Fruit fly (Drosophila melanogaster) whole organism, adult: ENCODE data around the gene gny.

Source experiments
- CG11617 ChIP-seq: fragments of 200-800 bp; sonication (Bioruptor generic); optimal IDR thresholded peaks from 2 replicates; lab custom pipeline; 2017; ENCODE audit warnings: mild to moderate bottlenecking, missing biosample characterization, missing genetic modification reagents, missing genetic modification characterization
- CG12768 ChIP-seq: fragments of 200-800 bp; sonication (Bioruptor generic); optimal IDR thresholded peaks from 2 replicates; lab custom pipeline; 2017; ENCODE audit warnings: missing biosample characterization, missing genetic modification characterization, mild to moderate bottlenecking, moderate library complexity, missing genetic modification reagents
- CG14711 ChIP-seq: fragments of 200-800 bp; sonication (Bioruptor generic); optimal IDR thresholded peaks from 2 replicates; lab custom pipeline; 2018; ENCODE audit warnings: missing biosample characterization, mild to moderate bottlenecking, missing genetic modification characterization, moderate library complexity
- CG1620 ChIP-seq: fragments of 200-800 bp; sonication (Bioruptor generic); optimal IDR thresholded peaks from 2 replicates; lab custom pipeline; 2016; ENCODE audit warnings: missing biosample characterization, missing genetic modification characterization
- CG33017 ChIP-seq: fragments of 200-800 bp; sonication (Bioruptor generic); optimal IDR thresholded peaks from 2 replicates; lab custom pipeline; 2018; ENCODE audit warnings: missing biosample characterization, mild to moderate bottlenecking, missing genetic modification characterization, moderate library complexity
- CG5204 ChIP-seq: fragments of 200-800 bp; sonication (Bioruptor generic); optimal IDR thresholded peaks from 2 replicates; lab custom pipeline; 2016; ENCODE audit warnings: missing biosample characterization, missing genetic modification characterization
- CG7045 ChIP-seq: fragments of 200-800 bp; sonication (Bioruptor generic); optimal IDR thresholded peaks from 2 replicates; lab custom pipeline; 2017; ENCODE audit warnings: missing biosample characterization, mild to moderate bottlenecking, missing genetic modification characterization
- CG7101 ChIP-seq: fragments of 200-800 bp; sonication (Bioruptor generic); optimal IDR thresholded peaks from 2 replicates; lab custom pipeline; 2018; ENCODE audit warnings: missing biosample characterization, mild to moderate bottlenecking, missing genetic modification characterization, moderate library complexity
- Clk ChIP-seq: fragments of 200-800 bp; sonication (Bioruptor generic); optimal IDR thresholded peaks from 2 replicates; lab custom pipeline; 2017; ENCODE audit warnings: missing biosample characterization, missing genetic modification characterization
- Crg-1 ChIP-seq: fragments of 200-800 bp; sonication (Bioruptor generic); optimal IDR thresholded peaks from 2 replicates; lab custom pipeline; 2016; ENCODE audit warnings: missing biosample characterization, missing genetic modification characterization
- Hr96 ChIP-seq: fragments of 200-800 bp; sonication (Bioruptor generic); optimal IDR thresholded peaks from 2 replicates; lab custom pipeline; 2016; ENCODE audit warnings: missing biosample characterization, missing genetic modification characterization
- Mnt ChIP-seq: fragments of 200-800 bp; sonication (Bioruptor generic); optimal IDR thresholded peaks from 2 replicates; lab custom pipeline; 2016; ENCODE audit warnings: missing biosample characterization, mild to moderate bottlenecking, missing genetic modification characterization
- bab1 ChIP-seq: fragments of 200-800 bp; sonication (Bioruptor generic); optimal IDR thresholded peaks from 3 replicates; lab custom pipeline; 2019; ENCODE audit warnings: missing biosample characterization, mild to moderate bottlenecking, missing genetic modification characterization, moderate library complexity
- cic ChIP-seq: fragments of 200-800 bp; sonication (Bioruptor generic); optimal IDR thresholded peaks from 2 replicates; lab custom pipeline; 2017; ENCODE audit warnings: missing biosample characterization, mild to moderate bottlenecking, missing genetic modification characterization, moderate library complexity
- cnc ChIP-seq, 2 experiments: fragments of >200 bp; optimal IDR thresholded peaks; 2 replicates each; lab custom pipeline; 2017
- kay ChIP-seq: fragments of 200-800 bp; sonication (Bioruptor generic); peaks from one replicate; lab custom pipeline; 2016; ENCODE audit warnings: missing biosample characterization, missing genetic modification characterization, borderline replicate concordance
- ovo ChIP-seq: fragments of 200-800 bp; sonication (Bioruptor generic); optimal IDR thresholded peaks from 2 replicates; lab custom pipeline; 2016; ENCODE audit warnings: missing biosample characterization, missing genetic modification characterization
- pad ChIP-seq: fragments of 200-800 bp; sonication (Bioruptor generic); optimal IDR thresholded peaks from 3 replicates; lab custom pipeline; 2017; ENCODE audit warnings: missing biosample characterization, missing genetic modification characterization, mild to moderate bottlenecking, moderate library complexity, missing genetic modification reagents
- tj ChIP-seq: fragments of 200-800 bp; sonication (Bioruptor generic); optimal IDR thresholded peaks from 3 replicates; lab custom pipeline; 2017; ENCODE audit warnings: missing biosample characterization, mild to moderate bottlenecking, missing genetic modification characterization, moderate library complexity
- toe ChIP-seq: fragments of 200-800 bp; sonication (Bioruptor generic); optimal IDR thresholded peaks from 2 replicates; lab custom pipeline; 2016; ENCODE audit warnings: missing biosample characterization, missing genetic modification characterization

The gny gene

DNA sequence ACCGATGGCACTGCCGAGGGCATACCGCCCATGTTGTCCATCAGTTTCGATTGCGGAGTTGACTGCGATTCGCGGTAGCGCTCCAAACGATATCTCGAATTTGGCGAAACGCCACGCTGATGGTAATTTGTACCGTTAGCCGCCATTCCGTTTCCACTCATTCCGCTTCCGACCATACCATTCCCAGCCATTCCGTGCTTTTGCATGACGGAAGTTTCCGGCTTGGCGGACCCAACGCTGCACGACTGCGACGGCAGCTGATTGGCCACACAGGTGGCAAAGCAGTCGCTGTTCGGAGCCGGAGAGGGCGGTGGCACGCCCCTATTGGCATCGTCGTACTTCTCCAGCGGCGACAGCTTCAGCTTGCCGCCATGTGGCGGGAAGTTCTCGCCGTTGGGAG lies 7.6 kb upstream of the gny start:
- TF ChIP-seq Clk (GFP tag; lab: Kevin White, UChicago) (no peak), CG1620 (no peak), CG12768 (GFP tag; lab: Kevin White, UChicago) (no peak), CG7101 (tag; lab: Kevin White, UChicago) (no peak)

DNA sequence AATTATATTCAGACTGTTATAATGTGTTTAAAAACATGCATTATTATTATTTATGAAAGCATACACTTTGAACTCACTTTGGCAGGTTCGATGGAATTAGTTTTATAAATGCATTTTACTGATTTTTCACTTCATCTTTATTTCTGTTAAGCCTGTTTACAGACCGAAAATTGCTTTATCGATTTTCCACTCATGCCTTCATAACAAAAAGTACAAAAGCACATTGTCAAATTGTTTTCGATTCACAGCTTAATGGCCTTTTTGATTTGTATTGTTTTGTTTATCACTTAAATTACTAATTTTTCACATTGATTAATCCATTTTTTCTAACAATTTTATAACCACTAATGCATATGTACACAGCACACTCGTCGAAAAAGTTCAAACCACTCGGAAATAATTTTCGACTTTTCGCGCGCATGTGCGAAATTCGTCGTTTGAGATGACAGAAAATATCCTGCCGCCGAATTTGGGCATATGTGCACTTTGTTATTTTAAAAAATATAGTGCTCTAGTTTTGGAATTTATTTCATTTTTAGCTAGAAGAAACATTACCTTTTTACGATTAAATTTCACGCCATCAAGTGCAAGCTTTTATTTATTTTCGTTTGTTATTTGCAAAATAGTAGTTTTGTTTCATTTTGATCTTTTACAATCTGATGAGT lies 6.2 kb upstream of the gny start, which contains the start of gene rho-5:
Gene rho-5 (minus strand): TSS at position 296 of the 665 bp plus-strand sequence.
- TF ChIP-seq kay = no peak
- TF ChIP-seq ovo (GFP tag; lab: Kevin White, UChicago) = no peak
- no peak for TF ChIP-seq cnc (optimal IDR thresholded peaks at IDR 0.05; lab: Kevin White, UChicago)
- no peak for TF ChIP-seq CG12768 (GFP tag; lab: Kevin White, UChicago)
- TF ChIP-seq Mnt = no peak
- no peak for TF ChIP-seq CG33017
- TF ChIP-seq toe (GFP tag; lab: Kevin White, UChicago) = no peak

DNA sequence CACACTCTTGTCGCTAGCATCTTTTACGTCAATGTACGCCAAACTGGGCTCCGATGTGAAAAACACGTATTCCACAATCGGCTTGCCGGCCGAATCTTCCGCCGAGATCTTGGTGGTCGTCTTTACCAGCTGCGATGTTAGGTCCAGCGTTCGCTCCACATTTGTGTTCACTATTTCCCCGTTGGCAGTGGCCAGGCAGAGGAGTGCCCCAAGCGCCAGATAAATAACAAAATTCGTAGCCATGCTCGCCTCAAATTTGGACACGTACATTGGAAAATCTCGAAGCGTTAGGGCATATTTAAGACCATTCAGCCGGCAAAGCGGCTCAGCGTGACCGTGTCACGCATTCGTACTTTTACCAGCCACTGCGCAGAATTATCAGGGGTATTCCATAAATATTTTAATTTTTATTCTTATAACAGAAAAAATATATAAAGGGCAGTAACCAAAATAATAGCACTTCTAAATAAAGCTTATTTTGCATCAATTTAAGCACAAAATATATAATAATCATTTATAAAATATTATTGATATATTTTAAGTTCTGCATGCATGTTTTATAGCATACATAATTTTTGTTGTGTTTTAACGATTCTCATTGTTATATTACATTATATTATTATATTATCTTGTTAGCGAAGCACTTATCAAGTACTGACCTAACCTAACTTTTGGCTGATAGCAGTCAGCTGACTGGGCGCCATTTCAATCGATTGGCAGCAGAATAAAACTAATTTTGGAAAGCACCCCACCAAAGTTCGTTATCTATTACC lies 4.3 kb upstream of the gny start, which contains the start of the genes CG33303 and dpr19:
Gene CG33303 (minus strand): TSS at position 294 of the 773 bp plus-strand sequence.
Gene dpr19 (plus strand): TSS at position 705 of the 773 bp plus-strand sequence.
- peak; percentile 38 for TF ChIP-seq cic (GFP tag; lab: Kevin White, UChicago)
- TF ChIP-seq bab1 (GFP tag; lab: Kevin White, UChicago) = peak; percentile 38
- TF ChIP-seq CG14711 = peak; percentile 70
- no peak for TF ChIP-seq Clk (GFP tag; lab: Kevin White, UChicago)
- TF ChIP-seq toe (GFP tag; lab: Kevin White, UChicago) = no peak
- TF ChIP-seq CG7045 (GFP tag; lab: Kevin White, UChicago) = peak; percentile 63
- no peak for TF ChIP-seq CG1620
- peak; percentile 73 for TF ChIP-seq CG11617 (GFP tag; lab: Kevin White, UChicago)
- TF ChIP-seq CG7101 (tag; lab: Kevin White, UChicago) = peak; percentile 74
- no peak for TF ChIP-seq kay
- no peak for TF ChIP-seq pad (GFP tag; lab: Kevin White, UChicago)
- peak; percentile 8 for TF ChIP-seq ovo (GFP tag; lab: Kevin White, UChicago)
- TF ChIP-seq Crg-1 (GFP tag; lab: Kevin White, UChicago) = no peak
- peak; percentile 13 for TF ChIP-seq Mnt
- no peak for TF ChIP-seq CG5204
- TF ChIP-seq cnc (optimal IDR thresholded peaks at IDR 0.05; lab: Kevin White, UChicago) = no peak
- no peak for TF ChIP-seq Hr96
- TF ChIP-seq CG33017 = peak; percentile 79
- TF ChIP-seq tj (GFP tag; lab: Kevin White, UChicago) = peak; percentile 40
- TF ChIP-seq CG12768 (GFP tag; lab: Kevin White, UChicago) = peak; percentile 29

DNA sequence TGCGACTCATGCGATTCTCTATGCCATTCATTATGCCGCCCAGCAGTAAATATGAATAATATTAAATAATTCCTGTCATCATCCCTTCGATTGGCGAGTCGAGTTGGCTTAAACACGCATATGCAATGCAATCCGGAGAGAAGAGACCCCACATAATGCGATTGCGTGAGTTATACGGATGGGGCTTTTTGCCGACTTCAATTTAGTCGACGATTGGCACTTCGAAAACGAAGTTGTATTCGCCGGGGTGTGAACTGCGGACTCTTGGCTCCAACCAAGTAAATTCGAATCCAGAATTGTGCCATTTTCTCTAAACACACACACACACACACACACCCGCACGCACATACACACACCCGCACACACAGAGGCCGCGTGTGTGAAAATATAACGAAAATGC lies 3.6 kb upstream of the gny start:
- no peak for TF ChIP-seq CG1620
- TF ChIP-seq CG33017 = no peak
- TF ChIP-seq CG5204 = no peak
- TF ChIP-seq Clk (GFP tag; lab: Kevin White, UChicago) = no peak
- TF ChIP-seq kay = no peak
- no peak for TF ChIP-seq pad (GFP tag; lab: Kevin White, UChicago)

DNA sequence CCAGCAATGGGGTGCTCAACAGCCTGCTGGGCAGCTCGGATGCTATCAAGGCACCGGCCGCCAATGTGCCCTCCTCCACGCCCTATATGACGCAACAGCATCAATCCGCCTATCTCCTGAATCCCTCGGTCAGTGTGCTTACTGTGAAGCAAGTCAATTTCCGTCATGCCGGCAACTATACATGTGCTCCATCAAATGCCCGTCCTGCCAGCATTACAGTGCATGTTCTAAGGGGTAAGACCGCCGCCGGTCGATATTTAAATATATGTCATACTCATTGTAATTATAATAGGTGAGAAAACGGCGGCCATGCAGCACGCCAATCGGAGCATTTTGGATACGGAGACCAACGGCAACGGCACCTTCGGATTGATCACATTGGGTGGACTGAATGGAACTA lies 1.3 kb upstream of the gny start:
- TF ChIP-seq CG12768 (GFP tag; lab: Kevin White, UChicago) (no peak), CG5204 (no peak), CG7045 (GFP tag; lab: Kevin White, UChicago) (no peak), cic (GFP tag; lab: Kevin White, UChicago) (no peak), Hr96 (no peak), kay (no peak), CG7101 (tag; lab: Kevin White, UChicago) (no peak), CG1620 (no peak), Clk (GFP tag; lab: Kevin White, UChicago) (no peak), pad (GFP tag; lab: Kevin White, UChicago) (no peak), toe (GFP tag; lab: Kevin White, UChicago) (no peak)

DNA sequence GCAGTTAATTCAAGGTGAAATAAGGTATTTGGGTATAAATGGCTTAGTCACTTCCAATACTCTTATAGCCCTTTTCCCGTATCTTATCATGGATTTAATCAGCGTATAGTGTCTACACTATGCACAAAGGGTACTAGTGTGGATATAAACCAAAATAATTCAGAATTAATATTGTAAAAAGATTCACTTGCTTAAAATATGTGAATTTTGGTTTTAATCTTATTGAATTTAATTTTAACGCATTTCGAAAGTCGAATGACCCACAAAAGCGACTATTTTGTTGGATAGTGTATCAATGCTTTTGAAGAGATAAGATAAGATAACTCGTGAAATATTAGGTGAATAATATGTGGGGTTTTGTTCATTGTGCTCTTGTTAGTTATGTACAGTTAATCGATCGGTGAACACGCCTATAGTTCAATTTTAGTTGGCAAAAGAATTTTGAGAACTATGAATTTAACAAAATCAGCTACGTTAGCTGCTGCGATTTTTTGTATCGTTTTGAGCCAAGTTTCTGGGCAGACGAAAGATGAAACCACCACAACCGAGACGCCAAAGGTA lies 2.1 kb downstream of the gny start, which contains the start of gene CG5096:
Gene CG5096 (plus strand): TSS at position 374 of the 561 bp plus-strand sequence.
- TF ChIP-seq bab1 (GFP tag; lab: Kevin White, UChicago) = no peak
- TF ChIP-seq kay = peak; percentile 97
- no peak for TF ChIP-seq CG5204
- TF ChIP-seq CG14711 = peak; percentile 90
- TF ChIP-seq CG1620 = no peak
- peak; percentile 55 for TF ChIP-seq Crg-1 (GFP tag; lab: Kevin White, UChicago)
- TF ChIP-seq Mnt = peak; percentile 56
- TF ChIP-seq tj (GFP tag; lab: Kevin White, UChicago) = peak; percentile 46
- TF ChIP-seq Clk (GFP tag; lab: Kevin White, UChicago) = peak; percentile 63
- peak; percentile 86 for TF ChIP-seq cic (GFP tag; lab: Kevin White, UChicago)
- TF ChIP-seq CG12768 (GFP tag; lab: Kevin White, UChicago) = peak; percentile 92
- TF ChIP-seq ovo (GFP tag; lab: Kevin White, UChicago) = no peak
- peak; percentile 71 for TF ChIP-seq pad (GFP tag; lab: Kevin White, UChicago)
- peak; percentile 92 for TF ChIP-seq CG11617 (GFP tag; lab: Kevin White, UChicago)
- TF ChIP-seq cnc (optimal IDR thresholded peaks at IDR 0.05; lab: Kevin White, UChicago) = peak in 1 of 2 experiments; percentile 27
- TF ChIP-seq CG33017 = peak; percentile 96
- peak; percentile 96 for TF ChIP-seq CG7101 (tag; lab: Kevin White, UChicago)
- TF ChIP-seq Hr96 = no peak
- peak; percentile 82 for TF ChIP-seq CG7045 (GFP tag; lab: Kevin White, UChicago)
